Fruit fly (Drosophila melanogaster): ENCODE data around the gene Femcoat.

Femcoat gene

DNA sequence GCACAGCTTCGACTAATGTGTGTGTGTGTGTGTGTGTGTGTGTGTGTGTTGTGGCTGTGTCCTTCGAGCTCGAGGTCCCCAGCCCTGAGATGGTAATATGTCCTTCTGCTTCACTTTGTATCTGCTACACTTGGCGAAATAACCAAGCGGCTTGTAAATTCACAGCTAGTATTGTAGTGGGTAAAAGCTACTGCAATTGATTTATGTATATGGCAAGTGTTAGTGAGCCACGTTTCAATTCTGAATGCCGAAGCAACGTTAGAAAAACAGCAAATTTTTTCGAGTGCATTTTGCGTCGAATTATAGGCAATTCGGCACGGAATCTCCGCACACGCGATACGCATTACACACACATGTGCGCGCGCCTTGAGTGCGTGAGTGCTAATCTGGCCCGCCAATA, 20.0 kb upstream of the Femcoat start (continued):
- TF ChIP-seq sima (GFP tag; optimal IDR thresholded peaks at IDR 0.05) (no peak), Ssrp (tag; optimal IDR thresholded peaks at IDR 0.05) (peak; percentile 16), org-1 (GFP tag; optimal IDR thresholded peaks at IDR 0.05) (peak; percentile 42), zf30C (GFP tag; optimal IDR thresholded peaks at IDR 0.05) (no peak), Ets65A (GFP tag) (peak; percentile 95), Camta (GFP tag; optimal IDR thresholded peaks at IDR 0.05) (no peak), CG4730 (GFP tag; IDR thresholded peaks at IDR 0.05) (0 out of 2 replicates have a peak, but pooled peaks have one; percentile 14), danr (GFP tag; IDR thresholded peaks at IDR 0.05) (0 out of 2 replicates have a peak, but pooled peaks have one; percentile 7), CG10147 (GFP tag; optimal IDR thresholded peaks at IDR 0.05) (peak; percentile 35), CG30020 (tag; optimal IDR thresholded peaks at IDR 0.05) (no peak), NK7.1 (GFP tag; optimal IDR thresholded peaks at IDR 0.05) (no peak), gem (tag; optimal IDR thresholded peaks at IDR 0.05) (peak; percentile 68), CG18764 (GFP tag; optimal IDR thresholded peaks at IDR 0.05) (no peak), CG10267 (tag; optimal IDR thresholded peaks at IDR 0.05) (peak; percentile 16), CG2120 (GFP tag; optimal IDR thresholded peaks at IDR 0.05) (peak; percentile 73), ranshi (GFP tag; IDR thresholded peaks at IDR 0.05) (peak; percentile 52; the same call in 1 of the 2 replicates), grau (tag; optimal IDR thresholded peaks at IDR 0.05) (peak; percentile 64), H2.0 (GFP tag; IDR thresholded peaks at IDR 0.05) (peak; percentile 49; the same call in 1 of the 2 replicates), Hr51 (GFP tag; optimal IDR thresholded peaks at IDR 0.05) (peak in 1 of 2 experiments; percentile 38), CG31441 (GFP tag; IDR thresholded peaks at IDR 0.05) (0 out of 2 replicates have a peak, but pooled peaks have one; percentile 42), zfh1 (GFP tag; IDR thresholded peaks at IDR 0.05) (peak; percentile 60; the same call in 2 of the 3 replicates), CG9437 (GFP tag; optimal IDR thresholded peaks at IDR 0.05) (no peak), dm (GFP tag; optimal IDR thresholded peaks at IDR 0.05) (no peak), CG8944 (GFP tag; optimal IDR thresholded peaks at IDR 0.05) (peak; percentile 9), CG4707 (GFP tag; optimal IDR thresholded peaks at IDR 0.05) (peak; percentile 4), Hmr (GFP tag; optimal IDR thresholded peaks at IDR 0.05) (peak; percentile 72), ci (GFP tag; IDR thresholded peaks at IDR 0.05) (peak; percentile 71; the same call in 2 of the 3 replicates), Fer1 (GFP tag; optimal IDR thresholded peaks at IDR 0.05) (peak; percentile 62), CG14441 (GFP tag; IDR thresholded peaks at IDR 0.05) (peak; percentile 44; the same call in 1 of the 2 replicates), CG12769 (tag; optimal IDR thresholded peaks at IDR 0.05) (peak; percentile 80), Deaf1 (tag; optimal IDR thresholded peaks at IDR 0.05) (peak; percentile 7), chm (GFP tag; IDR thresholded peaks at IDR 0.05) (peak; percentile 51), h (optimal IDR thresholded peaks at IDR 0.05) (no peak), stwl (tag; optimal IDR thresholded peaks at IDR 0.05) (no peak), Hr3 (GFP tag; optimal IDR thresholded peaks at IDR 0.05) (peak; percentile 10), CG15696 (tag; optimal IDR thresholded peaks at IDR 0.05) (no peak), chinmo (GFP tag; IDR thresholded peaks at IDR 0.05; ENCODE audit: partially characterized antibody) (no peak), jumu (GFP tag; optimal IDR thresholded peaks at IDR 0.05) (peak; percentile 38), CG9932 (GFP tag; IDR thresholded peaks at IDR 0.05) (0 out of 2 replicates have a peak, but pooled peaks have one; percentile 33), CG13894 (tag; optimal IDR thresholded peaks at IDR 0.05) (no peak), Nf-YC (tag; optimal IDR thresholded peaks at IDR 0.05) (no peak), Fer2 (tag; optimal IDR thresholded peaks at IDR 0.05) (no peak), CG5245 (GFP tag; optimal IDR thresholded peaks at IDR 0.05) (peak; percentile 12), chn (GFP tag; optimal IDR thresholded peaks at IDR 0.05) (peak; percentile 9), lab (GFP tag; optimal IDR thresholded peaks at IDR 0.05) (peak; percentile 74), CG32532 (GFP tag; IDR thresholded peaks at IDR 0.05) (peak; percentile 54; the same call in 1 of the 2 replicates), maf-S (GFP tag; optimal IDR thresholded peaks at IDR 0.05) (peak; percentile 4), Hsf (GFP tag; optimal IDR thresholded peaks at IDR 0.05) (peak; percentile 38), Six4 (GFP tag; optimal IDR thresholded peaks at IDR 0.05) (peak; percentile 16), Hey (tag; optimal IDR thresholded peaks at IDR 0.05) (peak; percentile 22), CG9727 (GFP tag; optimal IDR thresholded peaks at IDR 0.05) (peak; percentile 26)
